Fruit fly (Drosophila melanogaster) whole organism, prepupa: ENCODE measurements around the gene Cpr66Cb.

Source experiments
- CG6276 ChIP-seq: fragments of 200-800 bp; sonication (Bioruptor generic); optimal IDR thresholded peaks from 2 replicates; lab custom pipeline; 2017; ENCODE audit warnings: missing biosample characterization, mild to moderate bottlenecking, missing genetic modification characterization
- Eip78C ChIP-seq: fragments of 200-800 bp; sonication (Bioruptor generic); peaks from one replicate; lab custom pipeline; 2016; ENCODE audit warnings: missing biosample characterization, missing genetic modification characterization
- Eip93F ChIP-seq: fragments of 200-800 bp; sonication (Bioruptor generic); optimal IDR thresholded peaks from 2 replicates; lab custom pipeline; 2016; ENCODE audit warnings: missing biosample characterization, mild to moderate bottlenecking, missing genetic modification characterization
- fkh ChIP-seq: fragments of 200-800 bp; sonication (Bioruptor generic); optimal IDR thresholded peaks from 3 replicates; lab custom pipeline; 2017; ENCODE audit warnings: missing biosample characterization, mild to moderate bottlenecking, missing genetic modification characterization, moderate library complexity
- salr ChIP-seq, 2 experiments: fragments of 200-800 bp; sonication (Bioruptor generic); optimal IDR thresholded peaks; 3 replicates each; lab custom pipeline; 2016 to 2018; ENCODE audit warnings: missing biosample characterization in 2 of 2, missing genetic modification characterization in 2 of 2, mild to moderate bottlenecking in 1 of 2
- spab ChIP-seq: fragments of 200-800 bp; sonication (Bioruptor generic); optimal IDR thresholded peaks from 2 replicates; lab custom pipeline; 2017; ENCODE audit warnings: missing biosample characterization, mild to moderate bottlenecking, missing genetic modification characterization, missing genetic modification reagents
- svp ChIP-seq: fragments of 200-800 bp; sonication (Bioruptor generic); peaks from one replicate; lab custom pipeline; 2016; ENCODE audit warnings: missing biosample characterization, missing genetic modification characterization
- vri ChIP-seq: fragments of 200-800 bp; sonication (Bioruptor generic); optimal IDR thresholded peaks from 3 replicates; lab custom pipeline; 2016; ENCODE audit warnings: missing biosample characterization, mild to moderate bottlenecking, missing genetic modification characterization

DNA sequence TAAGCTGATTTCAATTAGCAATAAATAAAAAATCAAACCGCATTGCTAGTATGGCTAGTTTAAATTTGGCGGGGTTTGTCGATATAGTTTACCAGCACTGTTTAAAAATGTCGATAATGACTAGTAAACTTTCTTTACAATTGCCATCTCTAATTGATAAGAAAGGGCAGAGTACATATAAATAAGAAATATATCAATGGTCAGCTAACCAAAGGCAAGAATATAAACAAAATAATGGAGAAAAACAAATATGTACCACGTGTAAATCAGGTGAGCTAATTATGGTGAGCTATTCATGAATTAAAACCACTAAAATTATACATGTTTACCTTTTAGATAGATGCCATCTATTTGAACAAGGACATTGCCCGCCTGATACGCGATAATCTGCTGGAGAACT lies 2.4 kb downstream of the Cpr66Cb start, which contains the start of gene Pex2:
- TF ChIP-seq svp (GFP tag; lab: Kevin White, UChicago) (peak; percentile 98), spab (GFP tag; lab: Kevin White, UChicago) (no peak), vri (GFP tag; lab: Kevin White, UChicago) (no peak), salr (GFP tag; optimal IDR thresholded peaks at IDR 0.05; lab: Kevin White, UChicago) (no peak), Eip93F (GFP tag; lab: Kevin White, UChicago) (no peak), Eip78C (peak; percentile 79), fkh (GFP tag; lab: Kevin White, UChicago) (peak; percentile 75), CG6276 (no peak)
